Fruit fly (Drosophila melanogaster) whole organism, wandering third instar larva: ENCODE measurements around the gene CG32221.

Source experiments
- Abd-B ChIP-seq: fragments of >200 bp; optimal IDR thresholded peaks from 2 replicates; lab custom pipeline; 2017; ENCODE audit warnings: missing biosample characterization, missing genetic modification characterization
- CG9705 ChIP-seq: fragments of 200-800 bp; sonication (Bioruptor generic); optimal IDR thresholded peaks from 2 replicates; lab custom pipeline; 2018; ENCODE audit warnings: missing biosample characterization, mild to moderate bottlenecking, missing genetic modification characterization
- CrebA ChIP-seq: fragments of 200-800 bp; sonication (Bioruptor generic); optimal IDR thresholded peaks from 2 replicates; lab custom pipeline; 2016; ENCODE audit warnings: missing biosample characterization, mild to moderate bottlenecking, missing genetic modification characterization, borderline replicate concordance
- Dfd ChIP-seq: fragments of >200 bp; optimal IDR thresholded peaks from 2 replicates; lab custom pipeline; 2017; ENCODE audit warnings: missing biosample characterization, missing genetic modification characterization
- Dif ChIP-seq: fragments of 200-275, 200-300 bp; sonication (Bioruptor generic); optimal IDR thresholded peaks from 2 replicates; lab custom pipeline; 2018; ENCODE audit warnings: missing biosample characterization, missing genetic modification characterization; ENCODE audit not compliant: partially characterized antibody
- GATAd ChIP-seq: sonication (Bioruptor generic); optimal IDR thresholded peaks from 2 replicates; lab custom pipeline; 2016; ENCODE audit warnings: missing biosample characterization, missing genetic modification characterization
- HLH106 ChIP-seq: fragments of 200-800 bp; optimal IDR thresholded peaks from 3 replicates; lab custom pipeline; 2019; ENCODE audit warnings: missing biosample characterization, mild to moderate bottlenecking, missing genetic modification characterization, moderate library complexity
- Hr78 ChIP-seq: fragments of >200 bp; optimal IDR thresholded peaks from 2 replicates; lab custom pipeline; 2017; ENCODE audit warnings: missing biosample characterization, missing genetic modification characterization
- Hr83 ChIP-seq: fragments of 200-300 bp; sonication (Bioruptor generic); optimal IDR thresholded peaks from 2 replicates; lab custom pipeline; 2016; ENCODE audit warnings: missing biosample characterization, mild to moderate bottlenecking, missing genetic modification characterization, moderate library complexity; ENCODE audit not compliant: poor library complexity, severe bottlenecking
- Myc ChIP-seq: fragments of >200 bp; optimal IDR thresholded peaks from 2 replicates; lab custom pipeline; 2017
- OdsH ChIP-seq: fragments of 200-800 bp; sonication (Bioruptor generic); optimal IDR thresholded peaks from 2 replicates; lab custom pipeline; 2016; ENCODE audit warnings: missing biosample characterization, mild to moderate bottlenecking, missing genetic modification characterization
- Rel ChIP-seq, 2 experiments: fragments of 200-800 bp; sonication (Bioruptor generic) in 1 of 2; optimal IDR thresholded peaks; 2 replicates in 1 of 2; 3 replicates in 1 of 2; lab custom pipeline; 2016 to 2019; ENCODE audit warnings: mild to moderate bottlenecking in 2 of 2, missing biosample characterization in 2 of 2, missing genetic modification characterization in 2 of 2, moderate library complexity in 1 of 2
- Sp1 ChIP-seq: fragments of 200-800 bp; sonication (Bioruptor generic); optimal IDR thresholded peaks from 3 replicates; lab custom pipeline; 2019; ENCODE audit warnings: missing biosample characterization, mild to moderate bottlenecking, missing genetic modification characterization, moderate library complexity
- brk ChIP-seq: fragments of 200-800 bp; sonication (Bioruptor generic); optimal IDR thresholded peaks from 2 replicates; lab custom pipeline; 2016; ENCODE audit warnings: missing biosample characterization, mild to moderate bottlenecking, missing genetic modification characterization
- dl ChIP-seq, 2 experiments: fragments of 175-275, 200-275 bp in 1 of 2; fragments of 200-275 bp in 1 of 2; sonication (Bioruptor generic); optimal IDR thresholded peaks; lab custom pipeline; 2018; ENCODE audit warnings: mild to moderate bottlenecking in 2 of 2, missing biosample characterization in 2 of 2, missing genetic modification characterization in 2 of 2, moderate library complexity in 2 of 2; ENCODE audit not compliant: partially characterized antibody in 2 of 2, insufficient read depth in 1 of 2
- dmrt93B ChIP-seq: fragments of 200-800 bp; sonication (Bioruptor generic); optimal IDR thresholded peaks from 2 replicates; lab custom pipeline; 2018; ENCODE audit warnings: missing biosample characterization, mild to moderate bottlenecking, missing genetic modification characterization
- ey ChIP-seq: fragments of 200-800 bp; sonication (Bioruptor generic); optimal IDR thresholded peaks from 2 replicates; lab custom pipeline; 2016; ENCODE audit warnings: missing biosample characterization, missing genetic modification characterization
- foxo ChIP-seq, 2 experiments: fragments of 200-800 bp; sonication (Bioruptor generic); optimal IDR thresholded peaks; 2 replicates in 1 of 2; 3 replicates in 1 of 2; lab custom pipeline; 2016 to 2017; ENCODE audit warnings: missing biosample characterization in 2 of 2, missing genetic modification characterization in 2 of 2
- fru ChIP-seq: fragments of 200-800 bp; sonication (Bioruptor generic); optimal IDR thresholded peaks from 3 replicates; lab custom pipeline; 2016; ENCODE audit warnings: missing biosample characterization, mild to moderate bottlenecking, missing genetic modification characterization
- h ChIP-seq: fragments of 200-800 bp; sonication (Bioruptor generic); optimal IDR thresholded peaks from 3 replicates; lab custom pipeline; 2016; ENCODE audit warnings: missing biosample characterization, mild to moderate bottlenecking, missing genetic modification characterization
- jim ChIP-seq: fragments of 175-275, 200-325 bp; sonication (Bioruptor generic); optimal IDR thresholded peaks from 2 replicates; lab custom pipeline; 2016; ENCODE audit warnings: missing biosample characterization, mild to moderate bottlenecking, missing genetic modification characterization
- lola ChIP-seq: fragments of >200 bp; optimal IDR thresholded peaks from 2 replicates; lab custom pipeline; 2017; ENCODE audit warnings: missing biosample characterization, missing genetic modification characterization
- pan ChIP-seq: fragments of >200 bp; optimal IDR thresholded peaks from 2 replicates; lab custom pipeline; 2017
- psq ChIP-seq: fragments of 200-800 bp; sonication (Bioruptor generic); optimal IDR thresholded peaks from 3 replicates; lab custom pipeline; 2017; ENCODE audit warnings: missing biosample characterization, mild to moderate bottlenecking, missing genetic modification characterization, moderate library complexity
- sage ChIP-seq: fragments of 200-800 bp; sonication (Bioruptor generic); optimal IDR thresholded peaks from 2 replicates; lab custom pipeline; 2016; ENCODE audit warnings: missing biosample characterization, mild to moderate bottlenecking, missing genetic modification characterization
- tai ChIP-seq: sonication (Bioruptor generic); optimal IDR thresholded peaks from 2 replicates; lab custom pipeline; 2016; ENCODE audit warnings: missing biosample characterization, missing genetic modification characterization

Gene CG32221

dm6 chr3L:19833227-19833626 is 1.2 kb upstream of the CG32221 start:
- no peak for TF ChIP-seq Hr78 (GFP tag; lab: Kevin White, UChicago)
- peak; percentile 26 for TF ChIP-seq OdsH (GFP tag; lab: Kevin White, UChicago)
- peak; percentile 88 for TF ChIP-seq psq (GFP tag; lab: Kevin White, UChicago)
- TF ChIP-seq Rel (GFP tag; optimal IDR thresholded peaks at IDR 0.05; lab: Kevin White, UChicago) = no peak
- peak; percentile 17 for TF ChIP-seq Rel (tag; optimal IDR thresholded peaks at IDR 0.05; lab: Kevin White, UChicago)
- peak; percentile 67 for TF ChIP-seq Dif (GFP tag; lab: Kevin White, UChicago)
- no peak for TF ChIP-seq brk
- TF ChIP-seq CrebA = no peak
- no peak for TF ChIP-seq foxo (GFP tag; optimal IDR thresholded peaks at IDR 0.05; lab: Kevin White, UChicago)
- TF ChIP-seq HLH106 (tag; lab: Kevin White, UChicago) = no peak
- no peak for TF ChIP-seq lola (GFP tag; lab: Kevin White, UChicago)
- peak in 1 of 2 experiments; percentile 48 for TF ChIP-seq dl (GFP tag; optimal IDR thresholded peaks at IDR 0.05; lab: Kevin White, UChicago; ENCODE audit: insufficient read depth in 1 of 2, partially characterized antibody in 2 of 2)
- no peak for TF ChIP-seq CG9705 (GFP tag; lab: Kevin White, UChicago)
- TF ChIP-seq h (GFP tag; lab: Kevin White, UChicago) = peak; percentile 12

- no peak for TF ChIP-seq lola (GFP tag; lab: Kevin White, UChicago)
- TF ChIP-seq GATAd (GFP tag; lab: Kevin White, UChicago) = no peak
- TF ChIP-seq Myc = no peak
- no peak for TF ChIP-seq h (GFP tag; lab: Kevin White, UChicago)
- no peak for TF ChIP-seq HLH106 (tag; lab: Kevin White, UChicago)
- TF ChIP-seq CG9705 (GFP tag; lab: Kevin White, UChicago) = no peak
- no peak for TF ChIP-seq fru (GFP tag; lab: Kevin White, UChicago)
- TF ChIP-seq Hr78 (GFP tag; lab: Kevin White, UChicago) = no peak
- TF ChIP-seq ey (GFP tag; lab: Kevin White, UChicago) = no peak
- TF ChIP-seq dmrt93B (GFP tag; lab: Kevin White, UChicago) = no peak
- no peak for TF ChIP-seq Abd-B (GFP tag; lab: Kevin White, UChicago)
Measured at dm6 chr3L:19836375-19836937, 2.0 kb downstream of the CG32221 start, which contains the start of gene kto. Gene kto (plus strand): TSS chr3L:19836614.

dm6 chr3L:19844507-19844906 is 10.0 kb downstream of the CG32221 start:
- TF ChIP-seq Dfd (GFP tag; lab: Kevin White, UChicago) (peak; percentile 96), jim (GFP tag; lab: Kevin White, UChicago) (no peak), pan (lab: Kevin White, UChicago) (no peak), dmrt93B (GFP tag; lab: Kevin White, UChicago) (no peak)
- TF ChIP-seq, all 38 proteins: peak for 1

dm6 chr3L:19845047-19845906 is 10.8 kb downstream of the CG32221 start, which contains the start of gene Papss:
Gene Papss (plus strand): TSS chr3L:19845293.
- TF ChIP-seq Hr83 (peak; percentile 24), tai (GFP tag; lab: Kevin White, UChicago) (no peak), ey (GFP tag; lab: Kevin White, UChicago) (peak; percentile 6), h (GFP tag; lab: Kevin White, UChicago) (no peak), GATAd (GFP tag; lab: Kevin White, UChicago) (no peak), psq (GFP tag; lab: Kevin White, UChicago) (peak; percentile 8)

- TF ChIP-seq foxo (GFP tag; optimal IDR thresholded peaks at IDR 0.05; lab: Kevin White, UChicago) (no peak), Rel (GFP tag; optimal IDR thresholded peaks at IDR 0.05; lab: Kevin White, UChicago) (no peak), Rel (tag; optimal IDR thresholded peaks at IDR 0.05; lab: Kevin White, UChicago) (peak; percentile 35), Abd-B (GFP tag; lab: Kevin White, UChicago) (no peak)
- TF ChIP-seq, all 38 proteins: peak for 1
Measured at dm6 chr3L:19845907-19846301, 11.4 kb downstream of the CG32221 start.

- TF ChIP-seq OdsH (GFP tag; lab: Kevin White, UChicago) = no peak
- TF ChIP-seq Dif (GFP tag; lab: Kevin White, UChicago) = no peak
- no peak for TF ChIP-seq Sp1 (GFP tag; lab: Kevin White, UChicago)
- peak in 1 of 2 experiments; percentile 2 for TF ChIP-seq foxo (GFP tag; optimal IDR thresholded peaks at IDR 0.05; lab: Kevin White, UChicago)
- TF ChIP-seq Myc = no peak
- no peak for TF ChIP-seq GATAd (GFP tag; lab: Kevin White, UChicago)
- no peak for TF ChIP-seq sage
- TF ChIP-seq Rel (GFP tag; optimal IDR thresholded peaks at IDR 0.05; lab: Kevin White, UChicago) = no peak
- no peak for TF ChIP-seq Rel (tag; optimal IDR thresholded peaks at IDR 0.05; lab: Kevin White, UChicago)
- peak; percentile 88 for TF ChIP-seq Hr83
- no peak for TF ChIP-seq fru (GFP tag; lab: Kevin White, UChicago)
Measured at dm6 chr3L:19846960-19847359, 12.5 kb downstream of the CG32221 start.
